Fruit fly (Drosophila melanogaster): ENCODE measurements around the gene CG9265.

- TF ChIP-seq OdsH (GFP tag; optimal IDR thresholded peaks at IDR 0.05) (no peak), br (GFP tag; optimal IDR thresholded peaks at IDR 0.05) (no peak), CG9705 (GFP tag; optimal IDR thresholded peaks at IDR 0.05) (no peak), Hr78 (GFP tag; optimal IDR thresholded peaks at IDR 0.05) (no peak), Rel (GFP tag; optimal IDR thresholded peaks at IDR 0.05) (no peak), Rel (tag; optimal IDR thresholded peaks at IDR 0.05) (no peak), h (GFP tag; optimal IDR thresholded peaks at IDR 0.05) (no peak), GATAd (GFP tag; optimal IDR thresholded peaks at IDR 0.05) (no peak), psq (GFP tag; optimal IDR thresholded peaks at IDR 0.05) (no peak), dl (GFP tag; optimal IDR thresholded peaks at IDR 0.05; ENCODE audit: insufficient read depth in 1 of 2, partially characterized antibody in 2 of 2) (no peak), Jra (GFP tag; optimal IDR thresholded peaks at IDR 0.05) (no peak)
Measured at dm6 chr2L:21109680-21110079, 38.4 kb upstream of the CG9265 start.

Measured in whole organism, wandering third instar larva.